Worm (Caenorhabditis elegans) whole organism, late embryonic: ENCODE results near the gene sdz-21.

ENCODE experiments used
- C08G9.2 ChIP-seq: sonication (generic microtip); optimal IDR thresholded peaks from 2 replicates; lab custom pipeline; 2016; ENCODE audit warnings: mild to moderate bottlenecking, missing genetic modification characterization, moderate library complexity, missing compliant biosample characterization
- F13H6.1 ChIP-seq: sonication (generic microtip); optimal IDR thresholded peaks from 2 replicates; lab custom pipeline; 2016; ENCODE audit warnings: missing genetic modification characterization, missing compliant biosample characterization
- K02D7.2 ChIP-seq: sonication (generic microtip); optimal IDR thresholded peaks from 2 replicates; lab custom pipeline; 2017; ENCODE audit warnings: mild to moderate bottlenecking, missing genetic modification characterization, missing compliant biosample characterization
- T23F11.4 ChIP-seq: fragments of 200-800 bp; sonication (Bioruptor generic); optimal IDR thresholded peaks from 2 replicates; lab custom pipeline; 2018; ENCODE audit warnings: mild to moderate bottlenecking, missing genetic modification characterization, missing compliant biosample characterization
- Y22D7AL.16 ChIP-seq: sonication (generic microtip); optimal IDR thresholded peaks from 2 replicates; lab custom pipeline; 2016; ENCODE audit warnings: missing genetic modification characterization, missing compliant biosample characterization
- ahr-1 ChIP-seq: sonication (generic microtip); optimal IDR thresholded peaks from 2 replicates; lab custom pipeline; 2016; ENCODE audit warnings: missing genetic modification characterization, missing compliant biosample characterization
- ceh-14 ChIP-seq: sonication (generic microtip); optimal IDR thresholded peaks from 2 replicates; lab custom pipeline; 2016; ENCODE audit warnings: missing genotype, missing genetic modification characterization, missing compliant biosample characterization
- ceh-19 ChIP-seq: fragments of 200-800 bp; sonication (Bioruptor generic); optimal IDR thresholded peaks from 2 replicates; lab custom pipeline; 2018; ENCODE audit warnings: mild to moderate bottlenecking, missing genetic modification characterization, missing compliant biosample characterization
- ceh-22 ChIP-seq: sonication (generic microtip); optimal IDR thresholded peaks from 2 replicates; lab custom pipeline; 2017; ENCODE audit warnings: missing biosample characterization, missing genetic modification characterization
- ceh-24 ChIP-seq: sonication (generic microtip); optimal IDR thresholded peaks from 2 replicates; lab custom pipeline; 2016; ENCODE audit warnings: mild to moderate bottlenecking, missing genetic modification characterization, missing compliant biosample characterization
- ceh-30 ChIP-seq: fragments of 150-350 bp; optimal IDR thresholded peaks from 2 replicates; lab custom pipeline; 2014; ENCODE audit warnings: missing biosample characterization, missing genetic modification characterization
- ceh-34 ChIP-seq: sonication (generic microtip); optimal IDR thresholded peaks from 2 replicates; lab custom pipeline; 2016; ENCODE audit warnings: mild to moderate bottlenecking, missing genetic modification characterization, missing compliant biosample characterization
- ceh-48 ChIP-seq: sonication (generic microtip); optimal IDR thresholded peaks from 2 replicates; lab custom pipeline; 2016; ENCODE audit warnings: missing genetic modification characterization, inconsistent platforms, missing compliant biosample characterization
- ceh-6 ChIP-seq: fragments of 200-800 bp; sonication (Bioruptor generic); optimal IDR thresholded peaks from 2 replicates; lab custom pipeline; 2018; ENCODE audit warnings: mild to moderate bottlenecking, missing genetic modification characterization, missing compliant biosample characterization
- ceh-9 ChIP-seq: sonication (generic microtip); optimal IDR thresholded peaks from 2 replicates; lab custom pipeline; 2016; ENCODE audit warnings: mild to moderate bottlenecking, missing genetic modification characterization, inconsistent platforms, missing compliant biosample characterization
- dmd-4 ChIP-seq: sonication (generic microtip); optimal IDR thresholded peaks from 2 replicates; lab custom pipeline; 2016; ENCODE audit warnings: borderline replicate concordance, missing genetic modification characterization, missing compliant biosample characterization
- elt-4 ChIP-seq: sonication (generic microtip); optimal IDR thresholded peaks from 2 replicates; lab custom pipeline; 2016; ENCODE audit warnings: missing genetic modification characterization, missing compliant biosample characterization
- ets-4 ChIP-seq: sonication (generic microtip); optimal IDR thresholded peaks from 2 replicates; lab custom pipeline; 2016; ENCODE audit warnings: missing genetic modification characterization, missing compliant biosample characterization
- hlh-30 ChIP-seq: sonication (generic microtip); optimal IDR thresholded peaks from 2 replicates; lab custom pipeline; 2017; ENCODE audit warnings: antibody characterized with exemption, missing genetic modification characterization, missing compliant biosample characterization; ENCODE audit not compliant: insufficient read depth
- hlh-6 ChIP-seq: sonication (generic microtip); optimal IDR thresholded peaks from 2 replicates; lab custom pipeline; 2016; ENCODE audit warnings: missing genotype, missing genetic modification characterization, missing compliant biosample characterization
- lin-11 ChIP-seq: fragments of 200-800 bp; sonication (Bioruptor generic); optimal IDR thresholded peaks from 2 replicates; lab custom pipeline; 2018; ENCODE audit warnings: mild to moderate bottlenecking, missing genetic modification characterization, missing compliant biosample characterization
- nfya-1 ChIP-seq: sonication (generic microtip); optimal IDR thresholded peaks from 2 replicates; lab custom pipeline; 2017; ENCODE audit warnings: missing genetic modification characterization, mild to moderate bottlenecking, missing compliant biosample characterization, antibody characterized with exemption, moderate library complexity
- nhr-232 ChIP-seq: sonication (generic microtip); optimal IDR thresholded peaks from 2 replicates; lab custom pipeline; 2016; ENCODE audit warnings: missing genetic modification characterization, missing compliant biosample characterization
- npax-4 ChIP-seq: sonication (generic microtip); optimal IDR thresholded peaks from 2 replicates; lab custom pipeline; 2016; ENCODE audit warnings: missing genetic modification characterization, missing compliant biosample characterization
- pax-1 ChIP-seq: fragments of 150-350 bp; optimal IDR thresholded peaks from 2 replicates; lab custom pipeline; 2014; ENCODE audit warnings: missing biosample characterization, missing genetic modification characterization
- pha-2 ChIP-seq: sonication (generic microtip); optimal IDR thresholded peaks from 2 replicates; lab custom pipeline; 2017; ENCODE audit warnings: mild to moderate bottlenecking, missing genetic modification characterization, missing compliant biosample characterization
- ref-2 ChIP-seq: sonication (generic microtip); optimal IDR thresholded peaks from 2 replicates; lab custom pipeline; 2016; ENCODE audit warnings: missing genetic modification characterization, missing compliant biosample characterization
- rnt-1 ChIP-seq: sonication (generic microtip); optimal IDR thresholded peaks from 2 replicates; lab custom pipeline; 2016; ENCODE audit warnings: missing genetic modification characterization, missing compliant biosample characterization
- sdc-2 ChIP-seq: sonication (generic microtip); optimal IDR thresholded peaks from 2 replicates; lab custom pipeline; 2016; ENCODE audit warnings: missing genotype, missing genetic modification characterization, missing compliant biosample characterization
- sox-2 ChIP-seq: fragments of 200-800 bp; sonication (Bioruptor generic); IDR thresholded peaks from 2 replicates; pipeline ENCODE4 v1.3.6; 2022; ENCODE audit warnings: missing genetic modification reagents, missing genetic modification characterization, missing compliant biosample characterization
- syd-9 ChIP-seq: sonication (generic microtip); optimal IDR thresholded peaks from 2 replicates; lab custom pipeline; 2016; ENCODE audit warnings: mild to moderate bottlenecking, missing genetic modification characterization, moderate library complexity, missing compliant biosample characterization
- tbx-2 ChIP-seq: sonication (generic microtip); optimal IDR thresholded peaks from 2 replicates; lab custom pipeline; 2016; ENCODE audit warnings: missing genetic modification characterization, missing compliant biosample characterization
- tbx-7 ChIP-seq: sonication (generic microtip); optimal IDR thresholded peaks from 2 replicates; lab custom pipeline; 2016; ENCODE audit warnings: missing genotype, missing genetic modification characterization, missing compliant biosample characterization
- ttx-3 ChIP-seq: sonication (generic microtip); optimal IDR thresholded peaks from 2 replicates; lab custom pipeline; 2016; ENCODE audit warnings: missing genetic modification reagents, missing genetic modification characterization, missing compliant biosample characterization
- unc-55 ChIP-seq: sonication (generic microtip); optimal IDR thresholded peaks from 2 replicates; lab custom pipeline; 2017; ENCODE audit warnings: missing biosample characterization, missing genetic modification reagents, missing genetic modification characterization
- unc-86 ChIP-seq: sonication (generic microtip); optimal IDR thresholded peaks from 2 replicates; lab custom pipeline; 2016; ENCODE audit warnings: missing genetic modification characterization, missing compliant biosample characterization

The sdz-21 gene

DNA sequence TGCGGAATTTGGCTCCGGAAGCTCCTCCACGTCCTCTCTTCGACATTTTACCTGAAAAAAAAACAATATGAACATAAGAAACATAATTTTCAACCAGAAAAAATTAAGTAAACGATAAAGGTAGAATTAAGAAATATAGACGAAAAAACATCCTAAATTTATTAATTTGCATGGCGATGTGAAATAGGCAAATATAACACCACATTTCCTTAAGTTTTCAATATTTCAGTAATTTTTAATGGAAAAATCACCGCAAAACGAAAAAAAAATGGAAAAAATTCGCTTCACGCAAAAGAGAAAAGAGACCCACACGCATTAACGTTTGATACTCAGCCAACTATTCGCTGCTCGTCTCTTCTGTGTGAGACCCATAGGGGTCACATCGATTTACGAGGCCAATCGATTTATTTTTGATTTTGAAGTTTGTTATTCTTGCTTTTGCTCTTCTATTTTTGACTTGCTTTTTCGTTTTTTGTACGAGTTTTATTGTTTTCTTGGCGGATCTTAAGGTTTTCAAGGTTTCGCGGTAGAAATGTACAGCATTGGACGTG lies 49.3 kb upstream of the sdz-21 start, which contains the start of gene rpl-23 (continued):
- TF ChIP-seq unc-86 (tag; lab: Kevin White, UChicago) (no peak), ceh-30 (tag; lab: Kevin White, UChicago) (no peak), npax-4 (no peak), hlh-30 (tag; lab: Kevin White, UChicago) (peak; percentile 56), pha-2 (no peak), C08G9.2 (tag; lab: Kevin White, UChicago) (no peak), Y22D7AL.16 (no peak), tbx-2 (tag; lab: Kevin White, UChicago) (peak; percentile 29), ceh-9 (tag; lab: Kevin White, UChicago) (no peak), ceh-48 (tag; lab: Kevin White, UChicago) (peak; percentile 98), nfya-1 (tag; lab: Kevin White, UChicago) (peak; percentile 87), pax-1 (no peak), lin-11 (no peak), ceh-34 (tag; lab: Kevin White, UChicago) (peak; percentile 46), elt-4 (tag; lab: Kevin White, UChicago) (no peak), sdc-2 (tag; lab: Kevin White, UChicago) (no peak), ceh-6 (GFP tag; lab: Kevin White, UChicago) (no peak), ttx-3 (tag; lab: Kevin White, UChicago) (no peak), K02D7.2 (no peak)
- TF ChIP-seq, all 69 proteins: peak for 15

DNA sequence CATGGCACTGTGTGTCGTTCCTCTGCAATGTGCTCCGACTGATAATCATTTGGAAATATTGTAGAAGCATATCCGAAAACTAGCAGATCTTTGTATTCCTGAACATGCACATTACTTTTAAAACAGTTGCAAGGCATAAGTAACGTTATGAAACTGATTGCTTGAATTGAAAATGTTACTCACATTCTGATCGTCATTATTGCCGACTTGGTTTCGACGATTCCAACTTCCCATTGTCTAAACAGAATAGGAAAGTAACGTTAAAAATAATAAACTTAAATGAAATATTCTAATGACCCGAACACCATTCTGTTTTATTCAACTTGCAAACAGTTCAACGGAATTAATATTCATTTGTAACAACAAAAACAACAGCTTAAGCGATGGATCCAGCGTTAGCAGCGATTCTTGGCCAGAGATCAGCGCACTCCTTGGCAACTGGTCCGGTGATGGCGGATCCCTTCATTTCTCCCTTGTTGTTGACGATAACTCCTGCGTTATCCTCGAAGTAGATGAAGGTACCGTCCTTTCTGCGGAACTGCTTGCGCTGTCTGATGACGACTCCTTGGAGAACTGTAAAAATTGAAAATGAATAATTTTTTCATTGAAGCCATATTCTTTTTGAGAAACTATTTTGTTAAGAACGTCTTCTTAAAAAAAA lies 48.5 kb upstream of the sdz-21 start, which contains the start of gene swp-1:
Gene swp-1, minus strand, starts transcription at position 298 of the 661 bp plus-strand sequence.
- TF ChIP-seq unc-55 (GFP tag; lab: Kevin White, UChicago) (no peak), sdc-2 (tag; lab: Kevin White, UChicago) (no peak), syd-9 (tag; lab: Kevin White, UChicago) (no peak), ahr-1 (tag; lab: Kevin White, UChicago) (no peak), F13H6.1 (tag; lab: Kevin White, UChicago) (no peak), ceh-14 (no peak), nhr-232 (tag; lab: Kevin White, UChicago) (no peak), npax-4 (no peak)
- TF ChIP-seq, all 69 proteins: peak for 0

- no peak for TF ChIP-seq nfya-1 (tag; lab: Kevin White, UChicago)
- TF ChIP-seq unc-86 (tag; lab: Kevin White, UChicago) = no peak
- TF ChIP-seq F13H6.1 (tag; lab: Kevin White, UChicago) = no peak
- no peak for TF ChIP-seq sox-2
- no peak for TF ChIP-seq ceh-19
- no peak for TF ChIP-seq ttx-3 (tag; lab: Kevin White, UChicago)
- TF ChIP-seq ceh-24 = no peak
- TF ChIP-seq rnt-1 (tag; lab: Kevin White, UChicago) = no peak
- no peak for TF ChIP-seq dmd-4 (tag; lab: Kevin White, UChicago)
- TF ChIP-seq C08G9.2 (tag; lab: Kevin White, UChicago) = no peak
- TF ChIP-seq hlh-6 = no peak
- TF ChIP-seq ceh-22 = no peak
- TF ChIP-seq ceh-30 (tag; lab: Kevin White, UChicago) = no peak
- TF ChIP-seq ref-2 (tag; lab: Kevin White, UChicago) = no peak
- TF ChIP-seq ets-4 (tag; lab: Kevin White, UChicago) = no peak
- TF ChIP-seq tbx-7 (tag; lab: Kevin White, UChicago) = no peak
- no peak for TF ChIP-seq ahr-1 (tag; lab: Kevin White, UChicago)
- no peak for TF ChIP-seq T23F11.4 (GFP tag; lab: Kevin White, UChicago)
- no peak for TF ChIP-seq lin-11
Measured at ce11 chrIII:5701491-5701890, 44.6 kb upstream of the sdz-21 start.
